Worm (Caenorhabditis elegans) whole organism, mixed stage, embryonic: ENCODE data around the gene C54G10.1.
A peak's percentile ranks its signal among the peaks of the same experiment; 100 is the strongest.

Source experiments
- blmp-1 ChIP-seq: fragments of 150-350 bp; optimal IDR thresholded peaks from 2 replicates; lab custom pipeline; 2014; ENCODE audit warnings: missing biosample characterization, missing genetic modification characterization
- elt-1 ChIP-seq: sonication (generic microtip); optimal IDR thresholded peaks from 2 replicates; lab custom pipeline; 2017; ENCODE audit warnings: missing genetic modification characterization, mild to moderate bottlenecking, missing compliant biosample characterization, antibody characterized with exemption, moderate library complexity, borderline replicate concordance; ENCODE audit not compliant: insufficient read depth
- flh-1 ChIP-seq: fragments of 200-800 bp; sonication (Bioruptor generic); optimal IDR thresholded peaks from 2 replicates; lab custom pipeline; 2018; ENCODE audit warnings: mild to moderate bottlenecking, missing genetic modification characterization, moderate library complexity, missing compliant biosample characterization
- hlh-1 ChIP-seq: fragments of 150-350 bp; optimal IDR thresholded peaks from 2 replicates; lab custom pipeline; 2014; ENCODE audit warnings: missing biosample characterization, missing genetic modification reagents, missing genetic modification characterization
- lin-13 ChIP-seq: fragments of 150-350 bp; optimal IDR thresholded peaks from 2 replicates; lab custom pipeline; 2014; ENCODE audit warnings: missing biosample characterization, missing genetic modification characterization
- lsy-2 ChIP-seq: fragments of 150-350 bp; optimal IDR thresholded peaks from 2 replicates; lab custom pipeline; 2014; ENCODE audit warnings: missing biosample characterization, missing genetic modification characterization
- mab-5 ChIP-seq: fragments of 150-350 bp; optimal IDR thresholded peaks from 2 replicates; lab custom pipeline; 2014; ENCODE audit warnings: missing biosample characterization, missing genetic modification characterization
- nhr-2 ChIP-seq: fragments of 150-350 bp; optimal IDR thresholded peaks from 2 replicates; lab custom pipeline; 2014; ENCODE audit warnings: missing biosample characterization, missing genetic modification characterization
- nhr-76 ChIP-seq: sonication (generic microtip); optimal IDR thresholded peaks from 2 replicates; lab custom pipeline; 2017; ENCODE audit warnings: missing biosample characterization, missing genetic modification characterization
- pha-4 ChIP-seq: fragments of 150-350 bp; optimal IDR thresholded peaks from 2 replicates; lab custom pipeline; 2018; ENCODE audit warnings: missing biosample characterization, missing genetic modification reagents, missing genetic modification characterization
- unc-39 ChIP-seq: fragments of 150-350 bp; optimal IDR thresholded peaks from 2 replicates; lab custom pipeline; 2014; ENCODE audit warnings: missing biosample characterization, missing genetic modification characterization

DNA sequence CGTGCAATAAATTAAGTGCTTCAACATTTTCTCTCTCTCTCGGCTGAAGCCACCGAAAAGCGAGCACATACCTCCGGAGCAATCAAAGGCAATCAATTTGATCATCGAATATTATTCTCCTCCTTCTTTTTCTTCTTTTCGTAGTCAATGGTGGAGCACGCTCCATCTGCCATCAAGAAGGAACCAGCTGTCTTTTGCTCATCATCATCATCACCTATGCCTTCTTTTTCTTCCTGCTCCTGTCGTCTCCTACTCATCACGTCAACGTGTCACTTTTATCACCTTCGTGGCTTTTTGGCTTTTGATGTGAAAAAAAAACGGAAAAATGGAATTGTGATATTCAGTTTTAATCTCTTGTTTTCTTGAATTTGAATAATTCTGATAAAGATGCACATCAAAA lies 15.2 kb upstream of the C54G10.1 start:
- TF ChIP-seq flh-1 (GFP tag; lab: Kevin White, UChicago) (no peak), blmp-1 (tag; lab: Kevin White, UChicago) (no peak), hlh-1 (peak; percentile 80), elt-1 (no peak), pha-4 (tag; lab: Kevin White, UChicago) (no peak), lin-13 (tag; lab: Kevin White, UChicago) (no peak), lsy-2 (tag; lab: Kevin White, UChicago) (no peak), nhr-2 (no peak), mab-5 (no peak), nhr-76 (no peak), unc-39 (tag; lab: Kevin White, UChicago) (no peak)
